Worm (Caenorhabditis elegans) whole organism, young adult: ENCODE results near the gene srv-16.

Experiments
- B0019.2 ChIP-seq: fragments of 200-800 bp; sonication (Bioruptor generic); conservative IDR thresholded peaks from 2 replicates; pipeline ENCODE4 v1.3.6; 2022; ENCODE audit warnings: missing genetic modification reagents, missing genetic modification characterization, missing compliant biosample characterization
- D2030.7 ChIP-seq: fragments of 200-800 bp; sonication (Bioruptor generic); IDR thresholded peaks from 2 replicates; pipeline ENCODE4 v1.3.6; 2022; ENCODE audit warnings: missing genetic modification reagents, missing genetic modification characterization, missing compliant biosample characterization
- F52B5.7 ChIP-seq: sonication (generic microtip); optimal IDR thresholded peaks from 2 replicates; lab custom pipeline; 2016; ENCODE audit warnings: mild to moderate bottlenecking, missing genetic modification characterization, missing compliant biosample characterization
- F55B11.4 ChIP-seq: sonication (generic microtip); optimal IDR thresholded peaks from 2 replicates; lab custom pipeline; 2016; ENCODE audit warnings: missing compliant biosample characterization, missing genetic modification characterization, borderline replicate concordance; ENCODE audit not compliant: insufficient read depth
- T26A5.8 ChIP-seq: sonication (generic microtip); optimal IDR thresholded peaks from 2 replicates; lab custom pipeline; 2016; ENCODE audit warnings: missing genetic modification characterization, missing compliant biosample characterization
- Y56A3A.18 ChIP-seq: fragments of 200-800 bp; sonication (Bioruptor generic); IDR thresholded peaks from 2 replicates; pipeline ENCODE4 v1.3.6; 2022; ENCODE audit warnings: missing genetic modification reagents, missing genetic modification characterization, missing compliant biosample characterization
- Y95B8A.8 ChIP-seq: fragments of 200-800 bp; sonication (Bioruptor generic); IDR thresholded peaks from 2 replicates; pipeline ENCODE4 v1.3.6; 2022; ENCODE audit warnings: missing genetic modification reagents, missing genetic modification characterization, missing compliant biosample characterization
- attf-6 ChIP-seq: fragments of 200-800 bp; sonication (Bioruptor generic); IDR thresholded peaks from 2 replicates; pipeline ENCODE4 v1.3.6; 2022; ENCODE audit warnings: missing genetic modification reagents, missing genetic modification characterization, missing compliant biosample characterization
- bed-2 ChIP-seq: fragments of 200-800 bp; sonication (Bioruptor generic); IDR thresholded peaks from 2 replicates; pipeline ENCODE4 v1.3.6; 2022; ENCODE audit warnings: missing genetic modification reagents, missing genetic modification characterization, missing compliant biosample characterization
- cebp-1 ChIP-seq, 2 experiments: fragments of 200-800 bp in 1 of 2; sonication (Bioruptor generic) in 1 of 2; sonication (generic microtip) in 1 of 2; IDR thresholded peaks in 1 of 2; optimal IDR thresholded peaks in 1 of 2; 2 replicates each; pipeline versions ENCODE4 v1.3.6 to Lab custom; 2017 to 2022; ENCODE audit warnings: missing compliant biosample characterization in 2 of 2, missing genetic modification characterization in 2 of 2, mild to moderate bottlenecking in 1 of 2, missing genetic modification reagents in 1 of 2, moderate library complexity in 1 of 2
- him-1 ChIP-seq: sonication (generic microtip); optimal IDR thresholded peaks from 2 replicates; lab custom pipeline; 2016; ENCODE audit warnings: missing genotype, missing genetic modification reagents, missing genetic modification characterization, missing compliant biosample characterization
- hlh-12 ChIP-seq: sonication (generic microtip); optimal IDR thresholded peaks from 2 replicates; lab custom pipeline; 2016; ENCODE audit warnings: missing genetic modification characterization, missing compliant biosample characterization
- hmg-1.2 ChIP-seq: fragments of 200-800 bp; sonication (Bioruptor generic); IDR thresholded peaks from 2 replicates; pipeline ENCODE4 v1.3.6; 2022; ENCODE audit warnings: missing genetic modification reagents, missing genetic modification characterization, missing compliant biosample characterization
- lin-26 ChIP-seq: fragments of 200-800 bp; sonication (Bioruptor generic); IDR thresholded peaks from 2 replicates; pipeline ENCODE4 v1.3.6; 2022; ENCODE audit warnings: missing genetic modification reagents, missing genetic modification characterization, missing compliant biosample characterization
- lin-54 ChIP-seq: fragments of 200-800 bp; sonication (Bioruptor generic); optimal IDR thresholded peaks from 2 replicates; lab custom pipeline; 2018; ENCODE audit warnings: mild to moderate bottlenecking, missing genetic modification characterization, missing compliant biosample characterization
- madf-6 ChIP-seq: fragments of 200-800 bp; sonication (Bioruptor generic); IDR thresholded peaks from 2 replicates; pipeline ENCODE4 v1.3.6; 2022; ENCODE audit warnings: missing genetic modification reagents, missing genetic modification characterization, missing compliant biosample characterization
- nhr-80 ChIP-seq: sonication (generic microtip); optimal IDR thresholded peaks from 2 replicates; lab custom pipeline; 2016; ENCODE audit warnings: missing genetic modification characterization, missing compliant biosample characterization
- pbrm-1 ChIP-seq: fragments of 200-800 bp; sonication (Bioruptor generic); IDR thresholded peaks from 2 replicates; pipeline ENCODE4 v1.3.6; 2022; ENCODE audit warnings: missing genetic modification reagents, missing genetic modification characterization, missing compliant biosample characterization
- pha-4 ChIP-seq: fragments of 150-350 bp; sonication (generic microtip); optimal IDR thresholded peaks from 2 replicates; lab custom pipeline; 2014; ENCODE audit warnings: missing biosample characterization, missing genetic modification reagents, missing genetic modification characterization
- rcor-1 ChIP-seq: fragments of 200-800 bp; sonication (Bioruptor generic); IDR thresholded peaks from 2 replicates; pipeline ENCODE4 v1.3.6; 2022; ENCODE audit warnings: missing genetic modification reagents, missing genetic modification characterization, missing compliant biosample characterization
- rec-8 ChIP-seq, 2 experiments: sonication (generic microtip); optimal IDR thresholded peaks; 2 replicates each; lab custom pipeline; 2016; ENCODE audit warnings: mild to moderate bottlenecking in 2 of 2, missing genetic modification characterization in 2 of 2, missing genetic modification reagents in 2 of 2, missing genotype in 2 of 2, missing biosample characterization in 1 of 2, missing compliant biosample characterization in 1 of 2, moderate library complexity in 1 of 2
- rpc-1 ChIP-seq, 2 experiments: fragments of 150-350 bp in 1 of 2; sonication (generic microtip) in 1 of 2; optimal IDR thresholded peaks; 2 replicates each; lab custom pipeline; 2014 to 2018; ENCODE audit warnings: missing biosample characterization in 1 of 2, missing genetic modification characterization in 1 of 2, missing genetic modification reagents in 1 of 2, missing genotype in 1 of 2
- snpc-1.1 ChIP-seq: sonication (generic microtip); optimal IDR thresholded peaks from 2 replicates; lab custom pipeline; 2017; ENCODE audit warnings: missing genetic modification characterization, mild to moderate bottlenecking, missing compliant biosample characterization, antibody characterized with exemption, moderate library complexity, missing genotype, missing genetic modification reagents; ENCODE audit not compliant: insufficient read depth
- snpc-3.4 ChIP-seq: sonication (generic microtip); optimal IDR thresholded peaks from 2 replicates; lab custom pipeline; 2017; ENCODE audit warnings: missing genetic modification characterization, mild to moderate bottlenecking, missing compliant biosample characterization, antibody characterized with exemption, moderate library complexity, missing genotype, missing genetic modification reagents
- snpc-4 ChIP-seq, 5 experiments: fragments of 150-350 bp in 1 of 5; sonication (generic microtip) in 4 of 5; optimal IDR thresholded peaks; 2 replicates each; lab custom pipeline; 2014 to 2018; ENCODE audit warnings: missing genetic modification characterization in 5 of 5, missing biosample characterization in 3 of 5, antibody characterized with exemption in 2 of 5, mild to moderate bottlenecking in 2 of 5, missing compliant biosample characterization in 2 of 5, missing genotype in 2 of 5, moderate library complexity in 2 of 5, missing genetic modification reagents in 1 of 5
- tbp1 ChIP-seq: fragments of 200-800 bp; sonication (Bioruptor generic); optimal IDR thresholded peaks from 2 replicates; lab custom pipeline; 2018; ENCODE audit warnings: mild to moderate bottlenecking, missing genetic modification characterization, missing compliant biosample characterization
- zfh-2 ChIP-seq: fragments of 200-800 bp; sonication (Bioruptor generic); conservative IDR thresholded peaks from 2 replicates; pipeline ENCODE4 v1.3.6; 2022; ENCODE audit warnings: missing genetic modification reagents, missing genetic modification characterization, missing compliant biosample characterization
- ztf-18 ChIP-seq: sonication (generic microtip); optimal IDR thresholded peaks from 2 replicates; lab custom pipeline; 2016; ENCODE audit warnings: missing genotype, mild to moderate bottlenecking, missing genetic modification characterization, missing compliant biosample characterization
- ztf-6 ChIP-seq: fragments of 200-800 bp; sonication (Bioruptor generic); IDR thresholded peaks from 2 replicates; pipeline ENCODE4 v1.3.6; 2022; ENCODE audit warnings: missing genetic modification reagents, missing genetic modification characterization, missing compliant biosample characterization

Gene srv-16

DNA sequence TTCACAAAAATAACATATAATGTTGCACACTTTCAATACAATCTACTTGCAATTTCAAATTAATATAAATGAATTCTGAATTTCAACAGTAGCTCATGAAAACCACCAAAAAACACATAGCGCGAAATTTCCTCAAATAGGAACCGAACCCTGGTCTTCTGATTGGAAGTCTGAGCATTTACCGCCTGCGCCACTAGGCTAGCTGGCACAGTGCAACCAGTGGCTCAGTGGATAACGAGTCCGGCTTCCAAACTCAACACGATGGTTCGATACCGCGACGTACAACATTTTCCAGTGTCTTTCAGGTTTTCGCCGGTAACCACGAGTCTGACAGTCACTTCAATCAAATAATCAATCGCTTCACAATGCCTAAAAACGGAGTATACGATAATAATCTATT, 20.0 kb upstream of the srv-16 start:
- TF ChIP-seq attf-6 (GFP tag; lab: Robert Waterston, UW) (peak; percentile 86), rpc-1 (optimal IDR thresholded peaks at IDR 0.05; lab: Kevin White, UChicago) (no peak), rpc-1 (tag; optimal IDR thresholded peaks at IDR 0.05; lab: Kevin White, UChicago) (peak; percentile 26), ztf-6 (no peak), snpc-4 (GFP tag; optimal IDR thresholded peaks at IDR 0.05; lab: Kevin White, UChicago) (peak; percentile 20), snpc-4 (tag; optimal IDR thresholded peaks at IDR 0.05; lab: Kevin White, UChicago) (peak in 3 of 4 experiments; percentile 88 to 91 (median 91)), tbp1 (GFP tag; lab: Kevin White, UChicago) (peak; percentile 20)
- TF ChIP-seq, all 124 proteins: peak for 4

ce11 chrIV:15951640-15952039, 17.9 kb upstream of the srv-16 start, which contains the start of gene Y105C5B.15:
Y105C5B.15 (plus strand) TSS chrIV:15951936.
- peak; percentile 54 for TF ChIP-seq nhr-80
- no peak for TF ChIP-seq Y95B8A.8
- no peak for TF ChIP-seq D2030.7
- TF ChIP-seq, all 124 proteins: peak for 1

DNA sequence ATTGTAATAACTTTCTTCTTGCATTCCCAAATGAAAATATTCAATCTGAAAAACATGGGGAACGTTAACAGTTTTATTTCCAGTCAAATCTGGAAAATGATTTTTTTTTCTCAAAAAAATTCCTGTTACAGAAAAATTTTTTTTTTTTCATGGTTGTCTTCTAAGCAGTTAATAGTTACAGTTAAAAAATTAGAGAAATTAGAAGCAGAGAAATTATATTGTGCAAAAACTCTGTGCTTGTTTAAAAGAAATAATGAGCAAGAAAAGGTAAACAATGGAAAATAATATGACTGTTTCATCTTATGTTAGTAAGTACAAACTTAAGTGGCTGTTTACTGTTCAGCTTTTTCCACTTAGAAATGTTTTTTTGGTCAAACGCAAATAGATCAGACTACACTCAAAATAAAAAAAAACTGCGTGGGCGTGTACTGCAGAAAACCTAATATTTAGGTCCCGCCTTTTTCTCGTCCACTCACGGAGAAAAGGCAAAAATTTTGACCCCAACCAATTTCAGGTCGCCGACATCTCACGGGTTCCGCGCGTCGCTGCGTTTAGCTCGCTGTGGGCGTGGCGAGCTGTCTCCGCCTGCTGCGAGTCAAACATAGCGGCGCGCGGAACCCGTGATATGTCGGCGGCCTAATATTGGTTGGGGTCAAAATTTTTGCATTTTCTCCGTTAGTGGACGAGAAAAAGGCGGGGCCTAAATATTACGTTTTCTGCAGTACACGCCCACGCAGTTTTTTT, 17.3 kb upstream of the srv-16 start, which contains the start of gene ifas-3:
Gene ifas-3 (minus strand): TSS at position 51 of the 744 bp plus-strand sequence.
- TF ChIP-seq cebp-1 (GFP tag; IDR thresholded peaks at IDR 0.05; lab: Robert Waterston, UW) (no peak), cebp-1 (tag; optimal IDR thresholded peaks at IDR 0.05; lab: Kevin White, UChicago) (no peak), lin-54 (GFP tag; lab: Kevin White, UChicago) (no peak), snpc-4 (GFP tag; optimal IDR thresholded peaks at IDR 0.05; lab: Kevin White, UChicago) (no peak), snpc-4 (tag; optimal IDR thresholded peaks at IDR 0.05; lab: Kevin White, UChicago) (peak in 1 of 4 experiments; percentile 80), F52B5.7 (tag; lab: Kevin White, UChicago) (no peak), him-1 (tag; lab: Kevin White, UChicago) (no peak), bed-2 (no peak), B0019.2 (GFP tag; lab: Robert Waterston, UW) (no peak), rec-8 (tag; optimal IDR thresholded peaks at IDR 0.05; lab: Kevin White, UChicago) (no peak)

DNA sequence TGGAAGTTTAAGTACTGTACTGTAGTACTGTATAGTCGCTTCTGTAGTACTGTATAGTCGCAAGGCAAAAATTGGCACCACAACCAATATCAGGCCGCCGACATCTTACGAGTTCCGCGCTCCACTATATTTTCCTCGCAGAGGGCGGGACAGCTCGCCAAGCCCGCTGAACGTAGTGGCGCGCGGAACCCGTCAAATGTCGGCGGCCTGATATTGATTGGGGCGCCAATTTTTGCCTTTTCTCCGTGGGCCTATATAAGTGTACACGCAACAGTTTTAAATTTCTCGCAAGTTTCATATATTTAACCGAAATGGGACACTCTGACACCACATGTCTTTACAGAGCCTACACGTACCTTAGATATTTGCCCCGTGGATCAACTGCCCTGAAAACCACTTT, 16.3 kb upstream of the srv-16 start:
- peak; percentile 54 for TF ChIP-seq snpc-1.1 (tag; lab: Kevin White, UChicago)
- TF ChIP-seq T26A5.8 (tag; lab: Kevin White, UChicago) = no peak
- TF ChIP-seq pbrm-1 (GFP tag; lab: Robert Waterston, UW) = 0 out of 2 replicates have a peak, but pooled peaks have one; percentile 29
- peak; percentile 21 for TF ChIP-seq snpc-3.4 (tag; lab: Kevin White, UChicago)
- peak; percentile 21; the same call in 1 of the 2 replicates for TF ChIP-seq madf-6 (GFP tag; lab: Robert Waterston, UW)
- TF ChIP-seq zfh-2 (GFP tag; lab: Robert Waterston, UW) = peak; percentile 45; the same call in 1 of the 2 replicates
- TF ChIP-seq Y56A3A.18 = no peak
- TF ChIP-seq attf-6 (GFP tag; lab: Robert Waterston, UW) = peak; percentile 91
- TF ChIP-seq rcor-1 (GFP tag; lab: Robert Waterston, UW) = peak; percentile 45; the same call in 1 of the 2 replicates
- peak; percentile 81 for TF ChIP-seq snpc-4 (GFP tag; optimal IDR thresholded peaks at IDR 0.05; lab: Kevin White, UChicago)
- peak; percentile 63 to 97 (median 83) for TF ChIP-seq snpc-4 (tag; optimal IDR thresholded peaks at IDR 0.05; lab: Kevin White, UChicago)
- no peak for TF ChIP-seq lin-26 (GFP tag; lab: Robert Waterston, UW)
- peak; percentile 19; the same call in 1 of the 2 replicates for TF ChIP-seq hmg-1.2 (GFP tag; lab: Robert Waterston, UW)

ce11 chrIV:15946507-15946906, 12.8 kb upstream of the srv-16 start, which contains the start of gene skr-10:
skr-10 (plus strand) TSS chrIV:15946807.
- TF ChIP-seq pha-4 (tag; lab: Kevin White, UChicago) (no peak), ztf-18 (tag; lab: Kevin White, UChicago) (no peak), F55B11.4 (tag; lab: Kevin White, UChicago) (no peak), Y56A3A.18 (no peak), hlh-12 (tag; lab: Kevin White, UChicago) (no peak)
